Worm (Caenorhabditis elegans): Measurements from ENCODE around the gene oat-1.

DNA sequence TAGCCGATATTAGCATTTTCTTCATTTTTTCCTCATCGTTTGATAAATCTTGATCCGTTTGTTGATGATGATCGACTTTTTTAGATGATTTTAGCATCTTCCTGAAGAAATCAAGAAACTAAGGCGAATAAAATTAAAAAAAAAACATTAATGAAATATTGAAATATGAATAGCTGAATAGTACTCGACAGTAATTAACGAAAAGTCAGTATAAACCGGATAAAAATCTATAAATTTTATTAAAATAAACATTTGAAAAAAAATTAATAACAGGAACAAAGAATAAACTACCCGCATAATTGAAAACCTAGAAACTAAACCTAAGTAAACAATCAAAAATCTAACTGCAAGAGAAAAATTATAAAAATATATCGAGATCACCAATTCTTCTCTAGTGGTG, 23.9 kb upstream of the oat-1 start, which contains the start of gene C28C12.12:
- TF ChIP-seq dpl-1 (GFP tag; optimal IDR thresholded peaks at IDR 0.05) (no peak), efl-1 (GFP tag; optimal IDR thresholded peaks at IDR 0.05) (no peak), zim-3 (tag; optimal IDR thresholded peaks at IDR 0.05) (no peak), F39B2.1 (GFP tag; IDR thresholded peaks at IDR 0.05) (no peak), xnd-1 (tag; optimal IDR thresholded peaks at IDR 0.05) (no peak), lin-35 (GFP tag; optimal IDR thresholded peaks at IDR 0.05) (no peak), mel-28 (tag; optimal IDR thresholded peaks at IDR 0.05; ENCODE audit: borderline replicate concordance) (no peak)

Measured in whole organism, young adult.